Worm (Caenorhabditis elegans) whole organism, late embryonic: Measurements from ENCODE around the gene laf-1.

Experiments used
- F13H6.1 ChIP-seq: sonication (generic microtip); optimal IDR thresholded peaks from 2 replicates; lab custom pipeline; 2016; ENCODE audit warnings: missing genetic modification characterization, missing compliant biosample characterization
- K02D7.2 ChIP-seq: sonication (generic microtip); optimal IDR thresholded peaks from 2 replicates; lab custom pipeline; 2017; ENCODE audit warnings: mild to moderate bottlenecking, missing genetic modification characterization, missing compliant biosample characterization
- ama-1 ChIP-seq: fragments of 150-350 bp; optimal IDR thresholded peaks from 2 replicates; lab custom pipeline; 2014
- ceh-24 ChIP-seq: sonication (generic microtip); optimal IDR thresholded peaks from 2 replicates; lab custom pipeline; 2016; ENCODE audit warnings: mild to moderate bottlenecking, missing genetic modification characterization, missing compliant biosample characterization
- ceh-34 ChIP-seq: sonication (generic microtip); optimal IDR thresholded peaks from 2 replicates; lab custom pipeline; 2016; ENCODE audit warnings: mild to moderate bottlenecking, missing genetic modification characterization, missing compliant biosample characterization
- ceh-9 ChIP-seq: sonication (generic microtip); optimal IDR thresholded peaks from 2 replicates; lab custom pipeline; 2016; ENCODE audit warnings: mild to moderate bottlenecking, missing genetic modification characterization, inconsistent platforms, missing compliant biosample characterization
- elt-2 ChIP-seq: sonication (generic microtip); optimal IDR thresholded peaks from 2 replicates; lab custom pipeline; 2016; ENCODE audit warnings: missing genetic modification reagents, missing genetic modification characterization, missing compliant biosample characterization
- fkh-10 ChIP-seq: fragments of 150-350 bp; optimal IDR thresholded peaks from 2 replicates; lab custom pipeline; 2014; ENCODE audit warnings: missing biosample characterization, missing genetic modification reagents, missing genetic modification characterization
- fkh-6 ChIP-seq: sonication (generic microtip); optimal IDR thresholded peaks from 2 replicates; lab custom pipeline; 2016; ENCODE audit warnings: missing genetic modification characterization, missing compliant biosample characterization
- hlh-15 ChIP-seq: sonication (generic microtip); optimal IDR thresholded peaks from 2 replicates; lab custom pipeline; 2016; ENCODE audit warnings: missing genetic modification characterization, missing compliant biosample characterization
- odd-2 ChIP-seq: sonication (generic microtip); optimal IDR thresholded peaks from 2 replicates; lab custom pipeline; 2017; ENCODE audit warnings: antibody characterized with exemption, mild to moderate bottlenecking, missing genetic modification characterization, missing compliant biosample characterization
- sdc-2 ChIP-seq: sonication (generic microtip); optimal IDR thresholded peaks from 2 replicates; lab custom pipeline; 2016; ENCODE audit warnings: missing genotype, missing genetic modification characterization, missing compliant biosample characterization
- ztf-16 ChIP-seq: sonication (generic microtip); optimal IDR thresholded peaks from 2 replicates; lab custom pipeline; 2017; ENCODE audit warnings: missing genetic modification characterization, missing compliant biosample characterization

DNA sequence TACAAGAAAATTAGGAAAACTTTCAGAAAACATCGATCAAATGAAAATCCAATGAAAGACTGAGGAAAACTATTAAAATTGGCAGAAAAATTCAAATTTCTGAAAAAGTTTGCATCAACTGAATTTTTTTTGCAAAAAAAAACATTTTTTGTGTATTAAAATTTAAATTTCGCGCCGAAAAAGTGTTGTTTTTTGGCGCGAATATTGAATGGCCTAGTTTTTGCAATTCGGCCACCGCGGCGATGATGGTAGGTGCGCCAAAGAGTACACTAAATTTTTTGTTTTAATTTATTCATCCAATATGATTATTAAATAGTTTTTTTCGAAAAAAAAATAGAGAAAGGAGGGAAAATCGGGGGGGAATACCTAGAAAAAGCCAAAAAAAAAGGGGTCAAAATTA is 9.8 kb downstream of the laf-1 start:
- TF ChIP-seq ama-1 (lab: Kevin White, UChicago) = no peak
- no peak for TF ChIP-seq hlh-15
- no peak for TF ChIP-seq elt-2
- TF ChIP-seq odd-2 (tag; lab: Kevin White, UChicago) = no peak
- TF ChIP-seq sdc-2 (tag; lab: Kevin White, UChicago) = no peak
- no peak for TF ChIP-seq ceh-24 (tag; lab: Kevin White, UChicago)
- no peak for TF ChIP-seq K02D7.2 (tag; lab: Kevin White, UChicago)
- TF ChIP-seq F13H6.1 (tag; lab: Kevin White, UChicago) = no peak
- no peak for TF ChIP-seq ztf-16 (tag; lab: Kevin White, UChicago)
- TF ChIP-seq ceh-34 (tag; lab: Kevin White, UChicago) = no peak
- TF ChIP-seq fkh-10 (GFP tag; lab: Kevin White, UChicago) = no peak
- TF ChIP-seq fkh-6 (tag; lab: Kevin White, UChicago) = no peak
- TF ChIP-seq ceh-9 (tag; lab: Kevin White, UChicago) = no peak
